Worm (Caenorhabditis elegans): ENCODE data around the gene srsx-2.

DNA sequence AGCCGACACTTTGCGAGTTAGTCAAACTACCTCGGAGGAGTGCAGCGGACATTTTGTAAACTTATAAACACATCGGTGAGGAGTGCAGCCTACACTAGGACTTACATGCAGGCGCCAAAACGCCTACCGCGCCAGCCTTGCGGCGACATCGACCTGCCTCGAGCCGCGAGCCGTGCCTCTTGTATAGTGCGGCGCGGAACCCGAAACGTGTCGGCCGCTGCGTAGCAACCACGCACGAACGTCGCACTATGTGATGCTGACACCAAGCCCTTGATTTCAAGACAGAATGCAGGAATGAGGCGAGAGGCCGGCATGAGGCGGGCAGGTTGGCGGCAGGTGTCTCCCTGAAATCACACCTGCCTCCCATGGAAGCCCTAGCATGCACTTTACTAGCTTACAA lies 9.0 kb downstream of the srsx-2 start:
- TF ChIP-seq nhr-179 (tag; optimal IDR thresholded peaks at IDR 0.05): no peak
- TF ChIP-seq efl-1 (GFP tag; optimal IDR thresholded peaks at IDR 0.05): no peak
- TF ChIP-seq Y53F4B.3 (GFP tag; IDR thresholded peaks at IDR 0.05): no peak
- TF ChIP-seq hlh-12 (tag; optimal IDR thresholded peaks at IDR 0.05): no peak
- no peak for TF ChIP-seq fkh-3 (tag; optimal IDR thresholded peaks at IDR 0.05)
- no peak for TF ChIP-seq ceh-100 (GFP tag; IDR thresholded peaks at IDR 0.05)
- TF ChIP-seq F39B2.1 (GFP tag; IDR thresholded peaks at IDR 0.05): no peak
- TF ChIP-seq ama-1 (optimal IDR thresholded peaks at IDR 0.05): no peak
- TF ChIP-seq ama-1 (GFP tag; optimal IDR thresholded peaks at IDR 0.05): no peak
- no peak for TF ChIP-seq pha-4 (tag; optimal IDR thresholded peaks at IDR 0.05)
- TF ChIP-seq snpc-4 (GFP tag; optimal IDR thresholded peaks at IDR 0.05): no peak
- TF ChIP-seq snpc-4 (tag; optimal IDR thresholded peaks at IDR 0.05): no peak
- TF ChIP-seq nfya-1 (tag; optimal IDR thresholded peaks at IDR 0.05; ENCODE audit: borderline replicate concordance, insufficient read depth): no peak

Data from whole organism, young adult.